Worm (Caenorhabditis elegans) whole organism, mixed stage, embryonic: ENCODE measurements around the gene mut-7.

Source experiments
- M03D4.4 ChIP-seq: sonication (generic microtip); optimal IDR thresholded peaks from 2 replicates; lab custom pipeline; 2017; ENCODE audit warnings: mild to moderate bottlenecking, missing genetic modification characterization, missing compliant biosample characterization
- nhr-237 ChIP-seq: fragments of 150-350 bp; optimal IDR thresholded peaks from 2 replicates; lab custom pipeline; 2014; ENCODE audit warnings: missing biosample characterization, missing genetic modification characterization
- snpc-4 ChIP-seq: fragments of 150-350 bp; optimal IDR thresholded peaks from 2 replicates; lab custom pipeline; 2014; ENCODE audit warnings: missing biosample characterization, missing genetic modification characterization
- zip-8 ChIP-seq: fragments of 150-350 bp; optimal IDR thresholded peaks from 2 replicates; lab custom pipeline; 2014; ENCODE audit warnings: missing biosample characterization, missing genetic modification characterization

- no peak for TF ChIP-seq snpc-4 (tag; lab: Kevin White, UChicago)
- TF ChIP-seq zip-8 (tag; lab: Kevin White, UChicago), result no peak
- no peak for TF ChIP-seq nhr-237
- no peak for TF ChIP-seq M03D4.4
Observed at ce11 chrIII:9590212-9590611, 48.0 kb upstream of the mut-7 start.
